Worm (Caenorhabditis elegans): Measurements from ENCODE around the gene ZK185.5.

Gene ZK185.5

DNA sequence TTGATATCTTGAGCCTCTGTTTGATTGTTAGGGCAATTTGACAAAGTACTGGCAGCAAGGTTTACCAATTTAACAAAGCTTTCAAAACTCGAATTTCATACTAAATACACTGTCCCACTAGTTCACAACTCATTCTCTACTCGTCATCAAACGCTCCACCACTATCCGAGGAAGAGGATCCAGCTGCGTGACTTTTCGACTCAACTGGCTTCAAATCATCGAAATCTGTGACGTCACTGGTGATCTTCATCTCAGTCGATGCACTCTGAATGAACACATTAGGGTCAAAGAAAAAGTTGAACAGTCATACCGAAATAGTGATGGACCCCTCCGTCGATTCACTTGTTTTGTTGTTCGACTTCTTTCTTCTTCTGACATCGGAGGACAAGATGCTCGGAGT, 20.2 kb upstream of the ZK185.5 start:
- TF ChIP-seq Y79H2A.3 (GFP tag; conservative IDR thresholded peaks at IDR 0.05) (no peak), lin-35 (GFP tag; optimal IDR thresholded peaks at IDR 0.05) (no peak), unc-62 (GFP tag; optimal IDR thresholded peaks at IDR 0.05) (no peak), sea-2 (GFP tag; IDR thresholded peaks at IDR 0.05) (no peak), egl-18 (GFP tag; IDR thresholded peaks at IDR 0.05) (no peak), hmg-1.2 (GFP tag; IDR thresholded peaks at IDR 0.05) (no peak), lsy-27 (tag; optimal IDR thresholded peaks at IDR 0.05; ENCODE audit: borderline replicate concordance, insufficient read depth) (no peak), madf-3 (GFP tag; IDR thresholded peaks at IDR 0.05) (no peak), ztf-6 (GFP tag; IDR thresholded peaks at IDR 0.05) (no peak), zfh-2 (GFP tag; conservative IDR thresholded peaks at IDR 0.05) (no peak), F57A8.1 (GFP tag; optimal IDR thresholded peaks at IDR 0.05) (no peak), hlh-26 (GFP tag; conservative IDR thresholded peaks at IDR 0.05) (no peak), hmg-20 (GFP tag; IDR thresholded peaks at IDR 0.05) (no peak)

DNA sequence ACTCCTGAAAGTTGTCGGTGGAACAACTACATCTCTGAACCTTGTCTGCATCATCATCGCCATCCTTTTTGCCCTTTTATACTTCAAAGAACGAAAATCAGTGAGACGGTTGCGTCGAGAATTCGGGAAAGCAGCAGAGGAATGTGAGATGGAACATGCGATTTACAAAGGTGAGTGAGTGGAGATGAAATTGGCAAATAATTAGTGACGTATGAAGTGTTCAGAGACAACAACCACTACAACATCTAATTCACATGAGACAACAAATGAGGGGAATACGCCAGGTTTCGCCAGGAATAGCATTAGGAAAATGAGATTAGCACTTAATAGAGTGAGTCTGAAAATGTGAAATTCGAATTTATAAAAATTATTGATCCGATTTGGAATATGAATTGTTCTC, 18.8 kb upstream of the ZK185.5 start:
- TF ChIP-seq F55B11.4 (tag; optimal IDR thresholded peaks at IDR 0.05; ENCODE audit: borderline replicate concordance, insufficient read depth) (no peak), ceh-91 (GFP tag; IDR thresholded peaks at IDR 0.05) (no peak)

DNA sequence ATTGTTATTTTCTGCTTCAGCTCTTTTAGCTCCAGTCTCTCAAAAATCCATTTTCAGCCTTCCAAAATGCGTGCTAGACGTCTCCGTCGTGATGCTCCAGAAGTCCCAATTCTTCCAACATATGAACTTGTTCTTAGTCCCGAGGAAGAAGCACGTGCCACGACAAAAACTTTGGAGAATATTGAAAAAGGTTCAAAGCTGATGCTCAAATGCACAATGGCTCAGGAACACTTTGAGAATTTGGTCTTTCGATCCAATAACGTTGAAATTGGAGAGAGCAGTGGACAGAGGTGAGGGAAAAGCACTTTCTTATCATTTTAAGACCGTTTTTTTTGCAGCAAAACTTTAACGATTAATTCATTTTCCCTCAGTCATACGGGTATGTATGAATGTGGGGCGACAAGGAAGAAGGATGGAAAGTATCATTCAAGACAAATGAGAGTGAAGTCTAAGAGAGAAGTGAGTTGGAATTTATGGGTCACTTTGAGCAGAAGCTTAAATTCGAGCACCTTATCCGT, 16.9 kb upstream of the ZK185.5 start, which contains the start of gene igeg-1:
TSS of gene igeg-1 (plus strand) at position 51 of the 518 bp plus-strand sequence.
- TF ChIP-seq F49E8.2 (tag; optimal IDR thresholded peaks at IDR 0.05; ENCODE audit: insufficient read depth) (no peak), Y79H2A.3 (GFP tag; conservative IDR thresholded peaks at IDR 0.05) (no peak), let-607 (tag; optimal IDR thresholded peaks at IDR 0.05) (peak in 1 of 2 experiments; percentile 7), aptf-3 (GFP tag; IDR thresholded peaks at IDR 0.05) (no peak), lin-35 (GFP tag; optimal IDR thresholded peaks at IDR 0.05) (no peak), hrde-1 (tag; optimal IDR thresholded peaks at IDR 0.05; ENCODE audit: borderline replicate concordance) (no peak), ztf-3 (GFP tag; optimal IDR thresholded peaks at IDR 0.05) (no peak), nhr-80 (tag; optimal IDR thresholded peaks at IDR 0.05) (peak; percentile 82), lag-1 (GFP tag; IDR thresholded peaks at IDR 0.05) (no peak), tbx-9 (tag; optimal IDR thresholded peaks at IDR 0.05; ENCODE audit: borderline replicate concordance) (no peak), akir-1 (GFP tag; optimal IDR thresholded peaks at IDR 0.05) (no peak)

DNA sequence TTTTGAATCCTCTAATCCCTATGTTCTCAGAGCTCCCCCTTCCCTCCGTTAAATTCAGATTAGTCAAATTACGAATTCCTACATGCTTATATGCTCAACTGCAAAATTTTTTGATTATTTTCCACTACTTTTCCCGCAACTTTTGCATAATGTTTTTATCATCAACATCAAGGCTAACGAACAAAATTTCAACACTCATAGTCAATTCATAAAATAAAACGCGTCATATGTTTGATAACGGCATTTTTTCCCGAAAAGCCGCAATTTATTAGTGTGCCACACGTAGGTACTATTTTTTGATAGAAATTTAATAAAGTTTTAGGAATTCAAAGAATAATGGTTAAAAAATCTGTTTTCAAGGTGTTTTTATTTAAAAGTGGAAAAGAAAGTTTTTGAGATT, 13.4 kb upstream of the ZK185.5 start:
- TF ChIP-seq dpff-1 (tag; optimal IDR thresholded peaks at IDR 0.05) (no peak), tbp1 (GFP tag; optimal IDR thresholded peaks at IDR 0.05) (no peak), ceh-91 (GFP tag; IDR thresholded peaks at IDR 0.05) (no peak), nhr-80 (tag; optimal IDR thresholded peaks at IDR 0.05) (peak; percentile 33)

DNA sequence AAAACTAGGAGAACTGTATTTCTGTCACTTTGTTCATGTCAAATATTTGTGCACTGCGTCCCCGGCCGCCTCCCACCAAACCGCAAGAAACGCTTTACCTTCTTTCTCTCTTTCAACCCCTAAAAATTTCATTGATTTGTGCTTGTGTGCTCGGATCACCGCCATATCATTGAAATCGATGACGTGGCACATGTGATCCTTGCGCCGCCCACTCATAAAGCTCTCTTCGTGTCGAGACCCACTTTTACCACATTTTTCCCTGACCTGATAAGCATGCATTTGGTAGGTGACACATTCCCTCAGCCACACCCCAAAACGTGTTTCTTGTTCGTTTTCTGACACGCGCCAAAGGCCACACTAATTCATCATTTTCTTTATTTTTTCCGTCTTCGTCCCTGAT, 12.0 kb upstream of the ZK185.5 start:
- TF ChIP-seq rpc-1 (optimal IDR thresholded peaks at IDR 0.05) (no peak), rpc-1 (tag; optimal IDR thresholded peaks at IDR 0.05) (no peak), repo-1 (tag; optimal IDR thresholded peaks at IDR 0.05) (no peak), F57A8.1 (GFP tag; optimal IDR thresholded peaks at IDR 0.05) (no peak), B0261.1 (tag; optimal IDR thresholded peaks at IDR 0.05) (no peak), nfyb-1 (GFP tag; IDR thresholded peaks at IDR 0.05) (no peak), ztf-22 (GFP tag; optimal IDR thresholded peaks at IDR 0.05) (no peak), F57C9.4 (tag; optimal IDR thresholded peaks at IDR 0.05) (no peak), nhr-120 (GFP tag; IDR thresholded peaks at IDR 0.05) (no peak), dpff-1 (tag; optimal IDR thresholded peaks at IDR 0.05) (no peak), let-607 (tag; optimal IDR thresholded peaks at IDR 0.05) (peak; percentile 37 to 67), C17E4.6 (GFP tag; IDR thresholded peaks at IDR 0.05) (no peak), aptf-2 (GFP tag; conservative IDR thresholded peaks at IDR 0.05) (no peak), attf-3 (GFP tag; conservative IDR thresholded peaks at IDR 0.05) (no peak), rec-8 (tag; optimal IDR thresholded peaks at IDR 0.05) (no peak), F33H1.4 (GFP tag; IDR thresholded peaks at IDR 0.05) (no peak), ztf-25 (GFP tag; IDR thresholded peaks at IDR 0.05) (no peak), lin-40 (tag; optimal IDR thresholded peaks at IDR 0.05) (no peak), tlf-1 (GFP tag; optimal IDR thresholded peaks at IDR 0.05) (no peak)

Data from whole organism, young adult.